2 fruit fly cellular contexts compared by ENCODE assay signal in genomic region chrX:20942058-20942457, dm6.
A peak's percentile ranks its signal among the peaks of the same experiment; 100 is the strongest.
TF ChIP-seq lines count a peak whose summit lies in the region.
"Not testable (repeated sequence)": the region's sequence is repeated elsewhere in the genome, so short reads cannot be mapped to it uniquely, and the experiment has no call there.

No protein-coding gene starts in this region.

- not testable (repeated sequence) for TF ChIP-seq CTCF in whole organism, embryonic (GFP tag; optimal IDR thresholded peaks at IDR 0.05; lab: Kevin White, UChicago)

TF ChIP-seq in whole organism, embryonic, 481 proteins besides CTCF, POLR2A, EP300 and RAD21:
- TF ChIP-seq Hr39 (optimal IDR thresholded peaks at IDR 0.05; lab: Kevin White, UChicago): peak; percentile 91
TF ChIP-seq in whole organism, embryonic: peak in this region for 1; not testable (repeated sequence) for 480.

TF ChIP-seq in whole organism, wandering third instar larva, 38 proteins besides CTCF, POLR2A, EP300 and RAD21:
- peak; percentile 2 for TF ChIP-seq pan (optimal IDR thresholded peaks at IDR 0.05; lab: Kevin White, UChicago)
